Worm (Caenorhabditis elegans) whole organism, L3 larva: ENCODE data around the gene K02E10.6.

Experiments used
- ZK546.5 ChIP-seq: sonication (generic microtip); optimal IDR thresholded peaks from 2 replicates; lab custom pipeline; 2017; ENCODE audit warnings: missing biosample characterization, missing genetic modification characterization
- ama-1 ChIP-seq: fragments of 150-350 bp; optimal IDR thresholded peaks from 2 replicates; lab custom pipeline; 2018
- ceh-16 ChIP-seq: sonication (generic microtip); optimal IDR thresholded peaks from 2 replicates; lab custom pipeline; 2017; ENCODE audit warnings: missing biosample characterization, missing genetic modification characterization
- ceh-28 ChIP-seq: fragments of 150-350 bp; optimal IDR thresholded peaks from 2 replicates; lab custom pipeline; 2014; ENCODE audit warnings: missing biosample characterization, missing genetic modification reagents, missing genetic modification characterization
- ceh-82 ChIP-seq: fragments of 150-350 bp; optimal IDR thresholded peaks from 2 replicates; lab custom pipeline; 2014; ENCODE audit warnings: missing biosample characterization, missing genetic modification characterization
- ceh-9 ChIP-seq: sonication (generic microtip); optimal IDR thresholded peaks from 2 replicates; lab custom pipeline; 2018; ENCODE audit warnings: missing biosample characterization, missing genetic modification characterization
- daf-12 ChIP-seq: fragments of 150-350 bp; optimal IDR thresholded peaks from 2 replicates; lab custom pipeline; 2014; ENCODE audit warnings: missing biosample characterization, missing genetic modification reagents, missing genetic modification characterization
- egl-27 ChIP-seq: sonication (generic microtip); optimal IDR thresholded peaks from 4 replicates; lab custom pipeline; 2017; ENCODE audit warnings: missing biosample characterization, missing genetic modification reagents, missing genetic modification characterization
- egl-5 ChIP-seq: fragments of 150-350 bp; optimal IDR thresholded peaks from 2 replicates; lab custom pipeline; 2017; ENCODE audit warnings: missing biosample characterization, missing genetic modification reagents, missing genetic modification characterization, inconsistent platforms
- elt-2 ChIP-seq: sonication (generic microtip); optimal IDR thresholded peaks from 2 replicates; lab custom pipeline; 2016; ENCODE audit warnings: missing genetic modification reagents, mild to moderate bottlenecking, missing genetic modification characterization, missing compliant biosample characterization
- elt-3 ChIP-seq, 3 experiments: fragments of 150-350 bp in 1 of 3; sonication (generic microtip) in 2 of 3; optimal IDR thresholded peaks; 2 replicates in 2 of 3; 4 replicates in 1 of 3; lab custom pipeline; 2014 to 2017; ENCODE audit warnings: missing biosample characterization in 3 of 3, missing genetic modification characterization in 3 of 3
- fkh-2 ChIP-seq: fragments of 150-350 bp; optimal IDR thresholded peaks from 2 replicates; lab custom pipeline; 2014; ENCODE audit warnings: missing biosample characterization, missing genetic modification reagents, missing genetic modification characterization
- hmg-11 ChIP-seq: sonication (generic microtip); optimal IDR thresholded peaks from 2 replicates; lab custom pipeline; 2016; ENCODE audit warnings: missing genetic modification characterization, missing compliant biosample characterization
- jun-1 ChIP-seq: fragments of 150-350 bp; optimal IDR thresholded peaks from 2 replicates; lab custom pipeline; 2014; ENCODE audit warnings: missing biosample characterization, missing genetic modification reagents, missing genetic modification characterization
- lin-15B ChIP-seq: fragments of 150-350 bp; optimal IDR thresholded peaks from 2 replicates; lab custom pipeline; 2014; ENCODE audit warnings: missing biosample characterization, missing genetic modification characterization
- lin-39 ChIP-seq: fragments of 150-350 bp; optimal IDR thresholded peaks from 2 replicates; lab custom pipeline; 2018; ENCODE audit warnings: missing biosample characterization, missing genetic modification reagents, missing genetic modification characterization
- lsy-12 ChIP-seq: sonication (generic microtip); optimal IDR thresholded peaks from 2 replicates; lab custom pipeline; 2016; ENCODE audit warnings: mild to moderate bottlenecking, missing genetic modification characterization, missing compliant biosample characterization
- mml-1 ChIP-seq: fragments of 150-350 bp; sonication (generic microtip); optimal IDR thresholded peaks from 3 replicates; lab custom pipeline; 2014; ENCODE audit warnings: missing biosample characterization, missing genetic modification characterization
- nfya-1 ChIP-seq: sonication (generic microtip); optimal IDR thresholded peaks from 2 replicates; lab custom pipeline; 2017; ENCODE audit warnings: missing genetic modification characterization, mild to moderate bottlenecking, missing compliant biosample characterization, antibody characterized with exemption, moderate library complexity; ENCODE audit not compliant: insufficient read depth
- nhr-11 ChIP-seq: fragments of 150-350 bp; optimal IDR thresholded peaks from 2 replicates; lab custom pipeline; 2014; ENCODE audit warnings: missing biosample characterization, missing genetic modification characterization
- nhr-23 ChIP-seq: fragments of 150-350 bp; optimal IDR thresholded peaks from 2 replicates; lab custom pipeline; 2014; ENCODE audit warnings: missing biosample characterization, missing genetic modification reagents, missing genetic modification characterization
- nhr-237 ChIP-seq: fragments of 150-350 bp; optimal IDR thresholded peaks from 2 replicates; lab custom pipeline; 2014; ENCODE audit warnings: missing biosample characterization, missing genetic modification characterization
- nhr-25 ChIP-seq: sonication (generic microtip); optimal IDR thresholded peaks from 2 replicates; lab custom pipeline; 2017; ENCODE audit warnings: missing biosample characterization, missing genetic modification characterization
- nhr-28 ChIP-seq: fragments of 150-350 bp; optimal IDR thresholded peaks from 2 replicates; lab custom pipeline; 2014; ENCODE audit warnings: missing biosample characterization, missing genetic modification characterization
- nhr-43 ChIP-seq: sonication (generic microtip); optimal IDR thresholded peaks from 2 replicates; lab custom pipeline; 2016; ENCODE audit warnings: mild to moderate bottlenecking, missing genetic modification characterization, missing compliant biosample characterization; ENCODE audit not compliant: poor library complexity, severe bottlenecking
- nhr-76 ChIP-seq: fragments of 150-350 bp; sonication (generic microtip); optimal IDR thresholded peaks from 5 replicates; lab custom pipeline; 2014; ENCODE audit warnings: missing biosample characterization, missing genetic modification characterization
- nhr-77 ChIP-seq: fragments of 150-350 bp; optimal IDR thresholded peaks from 2 replicates; lab custom pipeline; 2014; ENCODE audit warnings: missing biosample characterization, missing genetic modification characterization
- pha-4 ChIP-seq: fragments of 150-350 bp; optimal IDR thresholded peaks from 2 replicates; lab custom pipeline; 2014; ENCODE audit warnings: missing biosample characterization, missing genetic modification reagents, missing genetic modification characterization
- pqm-1 ChIP-seq: fragments of 150-350 bp; optimal IDR thresholded peaks from 2 replicates; lab custom pipeline; 2017; ENCODE audit warnings: missing biosample characterization, missing genetic modification characterization, inconsistent platforms
- skn-1 ChIP-seq: fragments of 150-350 bp; optimal IDR thresholded peaks from 2 replicates; lab custom pipeline; 2014; ENCODE audit warnings: missing biosample characterization, missing genetic modification characterization
- tbx-2 ChIP-seq: sonication (generic microtip); optimal IDR thresholded peaks from 2 replicates; lab custom pipeline; 2016; ENCODE audit warnings: mild to moderate bottlenecking, missing genetic modification characterization, missing compliant biosample characterization
- unc-39 ChIP-seq: sonication (generic microtip); optimal IDR thresholded peaks from 4 replicates; lab custom pipeline; 2017; ENCODE audit warnings: missing biosample characterization, missing genetic modification characterization
- ztf-11 ChIP-seq: fragments of 150-350 bp; optimal IDR thresholded peaks from 2 replicates; lab custom pipeline; 2014; ENCODE audit warnings: missing biosample characterization, missing genetic modification characterization
- ztf-4 ChIP-seq: fragments of 150-350 bp; optimal IDR thresholded peaks from 2 replicates; lab custom pipeline; 2014; ENCODE audit warnings: missing biosample characterization, missing genetic modification characterization

Gene K02E10.6

ce11 chrX:2441163-2441562 lies 41.4 kb downstream of the K02E10.6 start:
- TF ChIP-seq hmg-11 (tag; lab: Kevin White, UChicago): no peak
- TF ChIP-seq nhr-25 (tag; lab: Kevin White, UChicago): no peak
- no peak for TF ChIP-seq nhr-77 (tag; lab: Kevin White, UChicago)
- TF ChIP-seq nhr-43 (tag; lab: Kevin White, UChicago): no peak
- TF ChIP-seq skn-1 (tag; lab: Kevin White, UChicago): no peak
- TF ChIP-seq lin-15B (tag; lab: Kevin White, UChicago): no peak
- TF ChIP-seq elt-3 (tag; optimal IDR thresholded peaks at IDR 0.05; lab: Kevin White, UChicago): no peak
- TF ChIP-seq ZK546.5 (tag; lab: Kevin White, UChicago): no peak
- no peak for TF ChIP-seq egl-27 (tag; lab: Kevin White, UChicago)
- TF ChIP-seq unc-39 (tag; lab: Kevin White, UChicago): no peak
- TF ChIP-seq nhr-28 (tag; lab: Kevin White, UChicago): no peak
- no peak for TF ChIP-seq elt-2
- TF ChIP-seq pha-4 (tag; lab: Kevin White, UChicago): no peak

DNA sequence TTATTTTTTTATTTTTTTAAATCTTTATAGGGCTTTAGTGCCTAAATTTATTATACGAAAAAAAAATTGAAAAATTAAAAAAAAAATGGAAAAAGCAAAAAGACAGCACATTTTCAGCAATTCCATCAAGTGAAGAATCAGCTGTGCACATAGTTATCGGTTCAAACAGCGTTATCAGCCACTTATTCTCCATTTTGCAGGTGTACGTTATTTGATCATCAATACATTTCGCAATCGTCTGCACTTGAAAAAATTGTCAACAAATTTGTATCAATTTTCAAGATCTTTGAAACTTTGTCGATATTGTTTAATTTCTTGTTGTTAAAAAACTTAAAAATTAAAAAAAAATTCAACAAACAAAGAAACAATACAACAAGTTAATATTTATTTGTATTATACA lies 42.8 kb downstream of the K02E10.6 start:
- TF ChIP-seq skn-1 (tag; lab: Kevin White, UChicago): no peak
- TF ChIP-seq nhr-76: no peak
- TF ChIP-seq pqm-1 (tag; lab: Kevin White, UChicago): peak; percentile 40
- peak; percentile 41 for TF ChIP-seq pha-4 (tag; lab: Kevin White, UChicago)
- peak; percentile 65 for TF ChIP-seq elt-2
- no peak for TF ChIP-seq unc-39 (tag; lab: Kevin White, UChicago)
- no peak for TF ChIP-seq lin-15B (tag; lab: Kevin White, UChicago)
- no peak for TF ChIP-seq hmg-11 (tag; lab: Kevin White, UChicago)
- no peak for TF ChIP-seq ceh-28
- TF ChIP-seq nfya-1 (tag; lab: Kevin White, UChicago): no peak

DNA sequence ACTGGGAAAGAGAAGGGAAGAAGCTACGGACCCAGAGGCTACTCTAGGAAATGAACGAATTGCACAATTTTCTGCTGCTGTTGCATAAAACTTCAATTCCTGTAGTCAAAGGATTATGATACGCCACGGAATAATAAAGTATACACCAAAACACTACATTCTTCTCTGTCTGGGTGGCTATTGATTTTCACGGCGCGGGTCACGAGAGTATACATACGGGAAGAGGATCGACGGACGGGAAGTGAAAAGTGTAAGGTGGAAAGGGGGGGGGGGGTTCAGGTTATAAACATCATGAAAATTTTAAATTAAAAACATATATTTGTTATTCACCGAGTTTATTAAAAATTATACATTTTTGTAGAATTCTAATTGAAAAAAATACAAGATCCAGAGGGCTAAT lies 43.3 kb downstream of the K02E10.6 start:
- no peak for TF ChIP-seq daf-12 (tag; lab: Kevin White, UChicago)
- peak; percentile 6 for TF ChIP-seq nfya-1 (tag; lab: Kevin White, UChicago)
- TF ChIP-seq, all 47 proteins: peak for 1

- no peak for TF ChIP-seq nhr-76
- no peak for TF ChIP-seq ceh-9 (tag; lab: Kevin White, UChicago)
- TF ChIP-seq lsy-12: no peak
- no peak for TF ChIP-seq nhr-77 (tag; lab: Kevin White, UChicago)
- TF ChIP-seq tbx-2 (tag; lab: Kevin White, UChicago): no peak
- no peak for TF ChIP-seq pha-4 (tag; lab: Kevin White, UChicago)
- no peak for TF ChIP-seq nhr-23
- TF ChIP-seq nhr-25 (tag; lab: Kevin White, UChicago): no peak
- TF ChIP-seq ama-1 (lab: Kevin White, UChicago): no peak
- no peak for TF ChIP-seq pqm-1 (tag; lab: Kevin White, UChicago)
- no peak for TF ChIP-seq nhr-28 (tag; lab: Kevin White, UChicago)
- TF ChIP-seq nfya-1 (tag; lab: Kevin White, UChicago): no peak
- TF ChIP-seq lin-15B (tag; lab: Kevin White, UChicago): no peak
- no peak for TF ChIP-seq egl-5 (tag; lab: Kevin White, UChicago)
- TF ChIP-seq jun-1 (tag; lab: Kevin White, UChicago): no peak
- TF ChIP-seq elt-2: no peak
- TF ChIP-seq nhr-43 (tag; lab: Kevin White, UChicago): no peak
- no peak for TF ChIP-seq ztf-4 (tag; lab: Kevin White, UChicago)
- TF ChIP-seq daf-12 (tag; lab: Kevin White, UChicago): no peak
These were observed 43.7 kb downstream of the K02E10.6 start, which contains the start of gene gid-2 for ce11 chrX:2438857-2439256. Gene gid-2, minus strand, starts transcription at chrX:2438957.

DNA sequence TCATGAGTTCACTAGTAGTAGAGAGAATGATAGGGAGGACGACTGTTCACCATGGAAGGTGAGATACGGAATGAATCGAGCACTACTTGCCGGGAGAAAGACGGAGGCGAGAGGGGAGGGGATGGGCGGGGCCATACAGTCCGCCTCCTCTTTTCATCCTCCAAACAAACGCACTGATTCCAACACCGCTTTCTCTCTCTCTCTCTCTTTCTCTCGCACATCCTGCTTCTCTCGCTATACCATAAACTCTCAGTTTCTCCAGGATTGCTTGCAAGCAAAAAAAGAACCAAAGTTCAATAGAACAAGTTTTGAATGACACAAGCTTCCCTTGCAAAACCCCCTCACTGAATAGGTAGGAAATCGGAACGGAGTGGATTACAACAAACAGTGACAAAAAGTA lies 47.2 kb downstream of the K02E10.6 start:
- no peak for TF ChIP-seq egl-27 (tag; lab: Kevin White, UChicago)
- no peak for TF ChIP-seq hmg-11 (tag; lab: Kevin White, UChicago)
- peak; percentile 16 for TF ChIP-seq pha-4 (tag; lab: Kevin White, UChicago)
- TF ChIP-seq ama-1 (lab: Kevin White, UChicago): peak; percentile 24
- no peak for TF ChIP-seq nhr-77 (tag; lab: Kevin White, UChicago)
- TF ChIP-seq mml-1 (tag; lab: Kevin White, UChicago): no peak
- no peak for TF ChIP-seq egl-5 (tag; lab: Kevin White, UChicago)
- TF ChIP-seq nfya-1 (tag; lab: Kevin White, UChicago): peak; percentile 10
- TF ChIP-seq fkh-2 (tag; lab: Kevin White, UChicago): no peak
- TF ChIP-seq, all 47 proteins: peak for 3

- TF ChIP-seq ceh-82 (tag; lab: Kevin White, UChicago) (no peak), nhr-11 (no peak), ceh-16 (tag; lab: Kevin White, UChicago) (no peak), pqm-1 (tag; lab: Kevin White, UChicago) (no peak), lin-39 (no peak), jun-1 (tag; lab: Kevin White, UChicago) (no peak), ztf-11 (tag; lab: Kevin White, UChicago) (no peak), nhr-237 (tag; lab: Kevin White, UChicago) (no peak), elt-3 (tag; optimal IDR thresholded peaks at IDR 0.05; lab: Kevin White, UChicago) (no peak)
These were observed 48.8 kb downstream of the K02E10.6 start for ce11 chrX:2433805-2434204.
